Worm (Caenorhabditis elegans) whole organism, L4/young adult: ENCODE measurements around the gene lec-10.

Experiments used
- W03F9.2 ChIP-seq: fragments of 150-350 bp; optimal IDR thresholded peaks from 2 replicates; lab custom pipeline; 2014; ENCODE audit warnings: missing biosample characterization, missing genetic modification characterization
- dao-5 ChIP-seq: sonication (generic microtip); optimal IDR thresholded peaks from 2 replicates; lab custom pipeline; 2016; ENCODE audit warnings: missing genotype, missing genetic modification characterization, moderate library complexity, missing compliant biosample characterization
- him-1 ChIP-seq: sonication (generic microtip); optimal IDR thresholded peaks from 2 replicates; lab custom pipeline; 2016; ENCODE audit warnings: missing genotype, missing genetic modification reagents, missing genetic modification characterization, missing compliant biosample characterization

ce11 chrV:6513786-6514430 lies 25.0 kb upstream of the lec-10 start:
- TF ChIP-seq dao-5 (tag; lab: Kevin White, UChicago) = no peak
- no peak for TF ChIP-seq him-1 (tag; lab: Kevin White, UChicago)
- TF ChIP-seq W03F9.2 (tag; lab: Kevin White, UChicago) = no peak
